Fruit fly (Drosophila melanogaster): ENCODE data around the gene Prosalpha4.
A peak's percentile ranks its signal among the peaks of the same experiment; 100 is the strongest.

Prosalpha4 gene

DNA sequence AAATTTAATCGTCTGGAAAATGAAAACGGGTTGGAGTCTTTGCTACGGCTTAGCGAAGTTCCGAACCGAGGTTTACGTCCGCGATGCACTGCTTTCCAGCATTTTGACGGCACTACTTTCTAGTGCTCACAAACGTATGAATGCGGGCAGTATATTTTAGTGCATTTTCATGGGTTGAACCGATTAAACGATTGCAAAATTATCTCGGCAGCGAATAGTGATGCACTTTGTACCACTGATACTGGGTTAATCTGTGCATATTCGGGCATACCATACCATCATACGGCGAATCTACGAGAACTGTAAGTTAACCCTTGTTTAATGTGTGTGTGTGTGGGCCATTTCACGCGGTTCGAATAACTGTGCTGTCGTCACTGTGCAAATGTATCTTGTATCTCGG is 5.3 kb upstream of the Prosalpha4 start, which contains the start of gene Mfe2 (continued):
- TF ChIP-seq Atf6 (GFP tag; IDR thresholded peaks at IDR 0.05) = no peak
- TF ChIP-seq BtbVII (GFP tag; optimal IDR thresholded peaks at IDR 0.05) = no peak
- TF ChIP-seq Dref (GFP tag; IDR thresholded peaks at IDR 0.05) = peak; percentile 53
- peak; percentile 40; the same call in 1 of the 2 replicates for TF ChIP-seq ato (GFP tag; IDR thresholded peaks at IDR 0.05; ENCODE audit: partially characterized antibody)
- peak; percentile 65 for TF ChIP-seq caup (GFP tag; optimal IDR thresholded peaks at IDR 0.05; ENCODE audit: severe bottlenecking)
- no peak for TF ChIP-seq lov (optimal IDR thresholded peaks at IDR 0.05)
- 0 out of 3 replicates have a peak, but pooled peaks have one; percentile 11 for TF ChIP-seq lov (GFP tag; IDR thresholded peaks at IDR 0.05)
- peak; percentile 87 for TF ChIP-seq MESR4 (GFP tag; optimal IDR thresholded peaks at IDR 0.05)
- TF ChIP-seq CG11723 (GFP tag; optimal IDR thresholded peaks at IDR 0.05) = no peak
- TF ChIP-seq Dfd (GFP tag; optimal IDR thresholded peaks at IDR 0.05) = no peak
- peak; percentile 13 for TF ChIP-seq CG6683 (GFP tag; optimal IDR thresholded peaks at IDR 0.05)
- peak; percentile 24 for TF ChIP-seq Six4 (GFP tag; optimal IDR thresholded peaks at IDR 0.05)
- TF ChIP-seq CG12769 (tag; optimal IDR thresholded peaks at IDR 0.05) = peak; percentile 62
- no peak for TF ChIP-seq Awh (GFP tag; IDR thresholded peaks at IDR 0.05)
- no peak for TF ChIP-seq gce (GFP tag; IDR thresholded peaks at IDR 0.05)
- TF ChIP-seq Dll (GFP tag; IDR thresholded peaks at IDR 0.05; ENCODE audit: partially characterized antibody) = peak; percentile 50; the same call in 3 of the 4 replicates
- TF ChIP-seq sisA (GFP tag; IDR thresholded peaks at IDR 0.05) = peak; percentile 36; the same call in 1 of the 2 replicates
- TF ChIP-seq CG3163 (GFP tag; optimal IDR thresholded peaks at IDR 0.05) = peak; percentile 50
- no peak for TF ChIP-seq CG16779 (GFP tag; IDR thresholded peaks at IDR 0.05)
- no peak for TF ChIP-seq Nf-YB (GFP tag; optimal IDR thresholded peaks at IDR 0.05)
- TF ChIP-seq eve (GFP tag; optimal IDR thresholded peaks at IDR 0.05) = no peak
- no peak for TF ChIP-seq CG10431 (GFP tag; optimal IDR thresholded peaks at IDR 0.05)
- peak; percentile 24 for TF ChIP-seq Jarid2 (GFP tag; optimal IDR thresholded peaks at IDR 0.05)
- TF ChIP-seq CG31388 (GFP tag; optimal IDR thresholded peaks at IDR 0.05) = no peak
- 0 out of 3 replicates have a peak, but pooled peaks have one; percentile 28 for TF ChIP-seq HLH4C (GFP tag; IDR thresholded peaks at IDR 0.05; ENCODE audit: partially characterized antibody)
- TF ChIP-seq onecut (GFP tag; IDR thresholded peaks at IDR 0.05) = no peak
- TF ChIP-seq klu (GFP tag; IDR thresholded peaks at IDR 0.05) = no peak
- no peak for TF ChIP-seq NK7.1 (GFP tag; optimal IDR thresholded peaks at IDR 0.05)
- peak; percentile 42; the same call in 2 of the 3 replicates for TF ChIP-seq zfh1 (GFP tag; IDR thresholded peaks at IDR 0.05)
- no peak for TF ChIP-seq CG43689 (GFP tag; IDR thresholded peaks at IDR 0.05)
- peak; percentile 1 for TF ChIP-seq emc (GFP tag; optimal IDR thresholded peaks at IDR 0.05)
- TF ChIP-seq tin (GFP tag; optimal IDR thresholded peaks at IDR 0.05) = peak; percentile 51
- peak; percentile 55 for TF ChIP-seq CG18599 (GFP tag; optimal IDR thresholded peaks at IDR 0.05)
- TF ChIP-seq E2f1 (GFP tag; IDR thresholded peaks at IDR 0.05) = no peak
- TF ChIP-seq Ada2b (GFP tag; IDR thresholded peaks at IDR 0.05) = no peak
- TF ChIP-seq so (GFP tag; IDR thresholded peaks at IDR 0.05) = 0 out of 3 replicates have a peak, but pooled peaks have one; percentile 9
- peak; percentile 33; the same call in 1 of the 2 replicates for TF ChIP-seq lmd (GFP tag; IDR thresholded peaks at IDR 0.05)
- TF ChIP-seq Hand (GFP tag; optimal IDR thresholded peaks at IDR 0.05) = peak; percentile 14
- TF ChIP-seq CG9215 (GFP tag; IDR thresholded peaks at IDR 0.05) = no peak; the same call in 1 of the 2 replicates
- TF ChIP-seq Abd-B (GFP tag; optimal IDR thresholded peaks at IDR 0.05) = peak; percentile 64
- no peak for TF ChIP-seq prd (optimal IDR thresholded peaks at IDR 0.05)
- peak; percentile 41; the same call in 1 of the 3 replicates for TF ChIP-seq prd (GFP tag; IDR thresholded peaks at IDR 0.05)
- TF ChIP-seq ap (GFP tag; IDR thresholded peaks at IDR 0.05) = no peak
- TF ChIP-seq gsb-n (tag; optimal IDR thresholded peaks at IDR 0.05) = peak; percentile 17
- TF ChIP-seq CG13775 (GFP tag; optimal IDR thresholded peaks at IDR 0.05) = no peak
- no peak for TF ChIP-seq Sry-β (GFP tag; optimal IDR thresholded peaks at IDR 0.05)
- TF ChIP-seq gcm (GFP tag; optimal IDR thresholded peaks at IDR 0.05) = no peak
- TF ChIP-seq CG2678 (tag; optimal IDR thresholded peaks at IDR 0.05) = no peak
- peak; percentile 53 for TF ChIP-seq Hsf (GFP tag; optimal IDR thresholded peaks at IDR 0.05)
- TF ChIP-seq esg (GFP tag; conservative IDR thresholded peaks at IDR 0.05) = no peak
- no peak for TF ChIP-seq CG3065 (GFP tag; optimal IDR thresholded peaks at IDR 0.05)
